ENCODE assay signal across 1 fruit fly cellular context in genomic region chrX:11389494-11390447, dm6.
A peak's percentile ranks its signal among the peaks of the same experiment; 100 is the strongest.
TF ChIP-seq lines count a peak whose summit lies in the region.

No protein-coding gene starts in this region.

TF ChIP-seq in whole organism, embryonic, 481 proteins besides CTCF, POLR2A, EP300 and RAD21 (continued from another document):
- no peak for TF ChIP-seq CG11560 (tag; IDR thresholded peaks at IDR 0.05; lab: Robert Waterston, UW)
- peak; percentile 79 for TF ChIP-seq Dll (GFP tag; IDR thresholded peaks at IDR 0.05; lab: Robert Waterston, UW; ENCODE audit: partially characterized antibody)
- TF ChIP-seq CG1024 (GFP tag; IDR thresholded peaks at IDR 0.05; lab: Robert Waterston, UW): no peak
- no peak for TF ChIP-seq CG7928 (GFP tag; optimal IDR thresholded peaks at IDR 0.05; lab: Kevin White, UChicago)
- TF ChIP-seq run (tag; optimal IDR thresholded peaks at IDR 0.05; lab: Kevin White, UChicago): no peak
- peak; percentile 58 for TF ChIP-seq Hr39 (optimal IDR thresholded peaks at IDR 0.05; lab: Kevin White, UChicago)
- no peak for TF ChIP-seq pum (GFP tag; optimal IDR thresholded peaks at IDR 0.05; lab: Kevin White, UChicago)
- no peak for TF ChIP-seq HLH54F (GFP tag; optimal IDR thresholded peaks at IDR 0.05; lab: Kevin White, UChicago)
- TF ChIP-seq rib (GFP tag; IDR thresholded peaks at IDR 0.05; lab: Robert Waterston, UW): peak; percentile 29; the same call in 1 of the 2 replicates
- no peak for TF ChIP-seq Oaz (GFP tag; IDR thresholded peaks at IDR 0.05; lab: Robert Waterston, UW)
- TF ChIP-seq CG13287 (GFP tag; IDR thresholded peaks at IDR 0.05; lab: Robert Waterston, UW; ENCODE audit: partially characterized antibody): peak; percentile 76
- no peak for TF ChIP-seq YL-1 (GFP tag; optimal IDR thresholded peaks at IDR 0.05; lab: Kevin White, UChicago)
- no peak for TF ChIP-seq Ravus (GFP tag; IDR thresholded peaks at IDR 0.05; lab: Robert Waterston, UW)
- TF ChIP-seq CG10654 (GFP tag; optimal IDR thresholded peaks at IDR 0.05; lab: Kevin White, UChicago): no peak
- TF ChIP-seq wdn (GFP tag; IDR thresholded peaks at IDR 0.05; lab: Robert Waterston, UW): no peak
- peak; percentile 78 for TF ChIP-seq Scr (GFP tag; IDR thresholded peaks at IDR 0.05; lab: Robert Waterston, UW; ENCODE audit: partially characterized antibody)
- no peak for TF ChIP-seq CG9437 (GFP tag; optimal IDR thresholded peaks at IDR 0.05; lab: Kevin White, UChicago)
- peak; percentile 13 for TF ChIP-seq Hmr (GFP tag; optimal IDR thresholded peaks at IDR 0.05; lab: Kevin White, UChicago)
- TF ChIP-seq schlank (tag; optimal IDR thresholded peaks at IDR 0.05; lab: Kevin White, UChicago): no peak
- TF ChIP-seq Antp (GFP tag; optimal IDR thresholded peaks at IDR 0.05; lab: Kevin White, UChicago): no peak
- no peak for TF ChIP-seq CG11085 (GFP tag; IDR thresholded peaks at IDR 0.05; lab: Robert Waterston, UW)
- TF ChIP-seq CG8478 (optimal IDR thresholded peaks at IDR 0.05; lab: Kevin White, UChicago): no peak
- peak; percentile 6 for TF ChIP-seq CoRest (tag; optimal IDR thresholded peaks at IDR 0.05; lab: Kevin White, UChicago)
- TF ChIP-seq Lhr (GFP tag; optimal IDR thresholded peaks at IDR 0.05; lab: Kevin White, UChicago): peak; percentile 49
- no peak for TF ChIP-seq Spps (tag; optimal IDR thresholded peaks at IDR 0.05; lab: Kevin White, UChicago)
- TF ChIP-seq kah (GFP tag; optimal IDR thresholded peaks at IDR 0.05; lab: Kevin White, UChicago): no peak
- TF ChIP-seq CG2120 (GFP tag; optimal IDR thresholded peaks at IDR 0.05; lab: Kevin White, UChicago): no peak
- TF ChIP-seq cas (GFP tag; IDR thresholded peaks at IDR 0.05; lab: Robert Waterston, UW): no peak
- TF ChIP-seq CG10979 (tag; optimal IDR thresholded peaks at IDR 0.05; lab: Kevin White, UChicago): no peak
- TF ChIP-seq hkb (optimal IDR thresholded peaks at IDR 0.05; lab: Kevin White, UChicago): no peak
- TF ChIP-seq hkb (GFP tag; IDR thresholded peaks at IDR 0.05; lab: Robert Waterston, UW): no peak
- TF ChIP-seq Side (GFP tag; optimal IDR thresholded peaks at IDR 0.05; lab: Kevin White, UChicago): no peak
- no peak for TF ChIP-seq h (optimal IDR thresholded peaks at IDR 0.05; lab: Kevin White, UChicago)
- no peak for TF ChIP-seq emc (GFP tag; optimal IDR thresholded peaks at IDR 0.05; lab: Kevin White, UChicago)
- TF ChIP-seq CG33213 (GFP tag; optimal IDR thresholded peaks at IDR 0.05; lab: Kevin White, UChicago): no peak
- TF ChIP-seq CG12155 (GFP tag; optimal IDR thresholded peaks at IDR 0.05; lab: Kevin White, UChicago): no peak
- no peak for TF ChIP-seq CG13894 (tag; optimal IDR thresholded peaks at IDR 0.05; lab: Kevin White, UChicago)
- TF ChIP-seq H15 (GFP tag; IDR thresholded peaks at IDR 0.05; lab: Robert Waterston, UW): no peak
- no peak for TF ChIP-seq CG2712 (tag; optimal IDR thresholded peaks at IDR 0.05; lab: Kevin White, UChicago)
- TF ChIP-seq CG2889 (GFP tag; IDR thresholded peaks at IDR 0.05; lab: Robert Waterston, UW): no peak
- TF ChIP-seq CG6813 (GFP tag; optimal IDR thresholded peaks at IDR 0.05; lab: Kevin White, UChicago): no peak
- TF ChIP-seq fru (optimal IDR thresholded peaks at IDR 0.05; lab: Kevin White, UChicago): no peak
- no peak for TF ChIP-seq CG14441 (GFP tag; IDR thresholded peaks at IDR 0.05; lab: Robert Waterston, UW)
- no peak for TF ChIP-seq HmgD (GFP tag; optimal IDR thresholded peaks at IDR 0.05; lab: Kevin White, UChicago)
- TF ChIP-seq tx (GFP tag; optimal IDR thresholded peaks at IDR 0.05; lab: Kevin White, UChicago): no peak
- TF ChIP-seq CG12104 (GFP tag; optimal IDR thresholded peaks at IDR 0.05; lab: Kevin White, UChicago): no peak
- no peak for TF ChIP-seq onecut (GFP tag; IDR thresholded peaks at IDR 0.05; lab: Robert Waterston, UW)
- TF ChIP-seq CG4424 (GFP tag; optimal IDR thresholded peaks at IDR 0.05; lab: Kevin White, UChicago): no peak
- no peak for TF ChIP-seq Ssrp (tag; optimal IDR thresholded peaks at IDR 0.05; lab: Kevin White, UChicago)
- no peak for TF ChIP-seq Awh (GFP tag; IDR thresholded peaks at IDR 0.05; lab: Robert Waterston, UW)
- TF ChIP-seq Bdp1 (GFP tag; optimal IDR thresholded peaks at IDR 0.05; lab: Kevin White, UChicago): no peak
- TF ChIP-seq Sox102F (GFP tag; optimal IDR thresholded peaks at IDR 0.05; lab: Kevin White, UChicago): no peak
- TF ChIP-seq CG16815 (GFP tag; optimal IDR thresholded peaks at IDR 0.05; lab: Kevin White, UChicago): no peak
- TF ChIP-seq Myb (GFP tag; optimal IDR thresholded peaks at IDR 0.05; lab: Kevin White, UChicago): no peak
- TF ChIP-seq CG10366 (GFP tag; IDR thresholded peaks at IDR 0.05; lab: Robert Waterston, UW): no peak
- TF ChIP-seq nerfin-1 (tag; optimal IDR thresholded peaks at IDR 0.05; lab: Kevin White, UChicago): peak; percentile 56
- TF ChIP-seq tap (tag; optimal IDR thresholded peaks at IDR 0.05; lab: Kevin White, UChicago): no peak
- no peak for TF ChIP-seq CG7839 (tag; optimal IDR thresholded peaks at IDR 0.05; lab: Kevin White, UChicago)
- no peak for TF ChIP-seq CG6254 (GFP tag; optimal IDR thresholded peaks at IDR 0.05; lab: Kevin White, UChicago)
- TF ChIP-seq chinmo (GFP tag; IDR thresholded peaks at IDR 0.05; lab: Robert Waterston, UW; ENCODE audit: partially characterized antibody): peak; percentile 65; the same call in 3 of the 4 replicates
- no peak for TF ChIP-seq ken (GFP tag; IDR thresholded peaks at IDR 0.05; lab: Robert Waterston, UW)
- TF ChIP-seq disco-r (GFP tag; optimal IDR thresholded peaks at IDR 0.05; lab: Kevin White, UChicago): no peak
- no peak for TF ChIP-seq CG1792 (GFP tag; optimal IDR thresholded peaks at IDR 0.05; lab: Kevin White, UChicago)
- no peak for TF ChIP-seq B-H2 (GFP tag; optimal IDR thresholded peaks at IDR 0.05; lab: Kevin White, UChicago)
- TF ChIP-seq CG2116 (GFP tag; optimal IDR thresholded peaks at IDR 0.05; lab: Kevin White, UChicago): peak; percentile 56
- TF ChIP-seq nmo (GFP tag; optimal IDR thresholded peaks at IDR 0.05; lab: Kevin White, UChicago): no peak
- TF ChIP-seq nerfin-2 (GFP tag; IDR thresholded peaks at IDR 0.05; lab: Robert Waterston, UW; ENCODE audit: partially characterized antibody): peak; percentile 82
- TF ChIP-seq al (GFP tag; IDR thresholded peaks at IDR 0.05; lab: Robert Waterston, UW): no peak
- no peak for TF ChIP-seq jigr1 (GFP tag; IDR thresholded peaks at IDR 0.05; lab: Robert Waterston, UW)
- no peak for TF ChIP-seq CG9727 (GFP tag; optimal IDR thresholded peaks at IDR 0.05; lab: Kevin White, UChicago)
- no peak for TF ChIP-seq CG10565 (GFP tag; optimal IDR thresholded peaks at IDR 0.05; lab: Kevin White, UChicago)
- TF ChIP-seq CG6272 (GFP tag; IDR thresholded peaks at IDR 0.05; lab: Robert Waterston, UW): no peak
- TF ChIP-seq fd96Cb (tag; optimal IDR thresholded peaks at IDR 0.05; lab: Kevin White, UChicago): no peak
- peak in 1 of 2 experiments; percentile 7 for TF ChIP-seq Pdp1 (GFP tag; optimal IDR thresholded peaks at IDR 0.05; lab: Kevin White, UChicago)
- no peak for TF ChIP-seq Dad (GFP tag; optimal IDR thresholded peaks at IDR 0.05; lab: Kevin White, UChicago)
- TF ChIP-seq stc (GFP tag; IDR thresholded peaks at IDR 0.05; lab: Robert Waterston, UW): peak; percentile 60; the same call in 1 of the 2 replicates
- no peak for TF ChIP-seq ERR (GFP tag; optimal IDR thresholded peaks at IDR 0.05; lab: Kevin White, UChicago)
- TF ChIP-seq CG9215 (GFP tag; IDR thresholded peaks at IDR 0.05; lab: Robert Waterston, UW): no peak
- no peak for TF ChIP-seq GATAe (GFP tag; conservative IDR thresholded peaks at IDR 0.05; lab: Robert Waterston, UW)
- TF ChIP-seq Hmx (GFP tag; optimal IDR thresholded peaks at IDR 0.05; lab: Kevin White, UChicago): no peak
- TF ChIP-seq trem (tag; optimal IDR thresholded peaks at IDR 0.05; lab: Kevin White, UChicago): peak; percentile 47
- no peak for TF ChIP-seq z (GFP tag; IDR thresholded peaks at IDR 0.05; lab: Robert Waterston, UW)
- peak; percentile 62 for TF ChIP-seq unc-4 (GFP tag; IDR thresholded peaks at IDR 0.05; lab: Robert Waterston, UW; ENCODE audit: partially characterized antibody)
- peak; percentile 87 to 91 for TF ChIP-seq Trl (optimal IDR thresholded peaks at IDR 0.05; lab: Kevin White, UChicago)
- TF ChIP-seq Trl (GFP tag; optimal IDR thresholded peaks at IDR 0.05; lab: Kevin White, UChicago): peak; percentile 30
- TF ChIP-seq lov (optimal IDR thresholded peaks at IDR 0.05; lab: Kevin White, UChicago): no peak
- TF ChIP-seq lov (GFP tag; IDR thresholded peaks at IDR 0.05; lab: Robert Waterston, UW): no peak
- peak; percentile 58 for TF ChIP-seq Jarid2 (GFP tag; optimal IDR thresholded peaks at IDR 0.05; lab: Kevin White, UChicago)
- TF ChIP-seq fd102C (GFP tag; optimal IDR thresholded peaks at IDR 0.05; lab: Kevin White, UChicago): no peak
- TF ChIP-seq wor (GFP tag; IDR thresholded peaks at IDR 0.05; lab: Robert Waterston, UW): no peak
- TF ChIP-seq CG4617 (GFP tag; optimal IDR thresholded peaks at IDR 0.05; lab: Kevin White, UChicago; ENCODE audit: borderline replicate concordance): peak; percentile 49
- no peak for TF ChIP-seq CG10274 (GFP tag; optimal IDR thresholded peaks at IDR 0.05; lab: Kevin White, UChicago)
- TF ChIP-seq tin (GFP tag; optimal IDR thresholded peaks at IDR 0.05; lab: Kevin White, UChicago): no peak
- no peak for TF ChIP-seq CG10462 (GFP tag; optimal IDR thresholded peaks at IDR 0.05; lab: Kevin White, UChicago)
- no peak for TF ChIP-seq chif (GFP tag; optimal IDR thresholded peaks at IDR 0.05; lab: Kevin White, UChicago)
- no peak for TF ChIP-seq Atf3 (GFP tag; optimal IDR thresholded peaks at IDR 0.05; lab: Kevin White, UChicago)
- TF ChIP-seq Atf6 (GFP tag; IDR thresholded peaks at IDR 0.05; lab: Robert Waterston, UW): no peak
- no peak for TF ChIP-seq CG13624 (GFP tag; optimal IDR thresholded peaks at IDR 0.05; lab: Kevin White, UChicago)
- no peak for TF ChIP-seq twi (tag; optimal IDR thresholded peaks at IDR 0.05; lab: Kevin White, UChicago)
- no peak for TF ChIP-seq CG11504 (tag; optimal IDR thresholded peaks at IDR 0.05; lab: Kevin White, UChicago)
- no peak for TF ChIP-seq zfh1 (GFP tag; IDR thresholded peaks at IDR 0.05; lab: Robert Waterston, UW)
- no peak for TF ChIP-seq cato (GFP tag; optimal IDR thresholded peaks at IDR 0.05; lab: Kevin White, UChicago; ENCODE audit: borderline replicate concordance)
- TF ChIP-seq tio (GFP tag; optimal IDR thresholded peaks at IDR 0.05; lab: Kevin White, UChicago): no peak
- TF ChIP-seq CG7963 (GFP tag; IDR thresholded peaks at IDR 0.05; lab: Robert Waterston, UW; ENCODE audit: partially characterized antibody): peak; percentile 81
- no peak for TF ChIP-seq CG11696 (GFP tag; IDR thresholded peaks at IDR 0.05; lab: Robert Waterston, UW)
- no peak for TF ChIP-seq psq (GFP tag; optimal IDR thresholded peaks at IDR 0.05; lab: Kevin White, UChicago)
- TF ChIP-seq her (GFP tag; optimal IDR thresholded peaks at IDR 0.05; lab: Kevin White, UChicago): no peak
- no peak for TF ChIP-seq CG11247 (GFP tag; IDR thresholded peaks at IDR 0.05; lab: Robert Waterston, UW)
- peak; percentile 65; the same call in 1 of the 3 replicates for TF ChIP-seq mld (GFP tag; IDR thresholded peaks at IDR 0.05; lab: Robert Waterston, UW; ENCODE audit: partially characterized antibody)
- no peak for TF ChIP-seq insv (GFP tag; optimal IDR thresholded peaks at IDR 0.05; lab: Kevin White, UChicago)
- TF ChIP-seq exex (tag; optimal IDR thresholded peaks at IDR 0.05; lab: Kevin White, UChicago): no peak
- no peak for TF ChIP-seq CG15011 (GFP tag; optimal IDR thresholded peaks at IDR 0.05; lab: Kevin White, UChicago)
- no peak for TF ChIP-seq CG11723 (GFP tag; optimal IDR thresholded peaks at IDR 0.05; lab: Kevin White, UChicago)
- no peak for TF ChIP-seq CG11093 (GFP tag; IDR thresholded peaks at IDR 0.05; lab: Robert Waterston, UW)
- peak; percentile 36 for TF ChIP-seq pzg (GFP tag; optimal IDR thresholded peaks at IDR 0.05; lab: Kevin White, UChicago)
- TF ChIP-seq CG8388 (GFP tag; optimal IDR thresholded peaks at IDR 0.05; lab: Kevin White, UChicago): no peak
- TF ChIP-seq ATbp (GFP tag; optimal IDR thresholded peaks at IDR 0.05; lab: Kevin White, UChicago): no peak
- no peak for TF ChIP-seq TFAM (GFP tag; optimal IDR thresholded peaks at IDR 0.05; lab: Kevin White, UChicago)
- TF ChIP-seq ara (GFP tag; IDR thresholded peaks at IDR 0.05; lab: Robert Waterston, UW): no peak
- TF ChIP-seq Gsc (GFP tag; IDR thresholded peaks at IDR 0.05; lab: Robert Waterston, UW): no peak
- no peak for TF ChIP-seq gcm2 (GFP tag; optimal IDR thresholded peaks at IDR 0.05; lab: Kevin White, UChicago)
